Worm (Caenorhabditis elegans): ENCODE data around the gene K08H2.10.

DNA sequence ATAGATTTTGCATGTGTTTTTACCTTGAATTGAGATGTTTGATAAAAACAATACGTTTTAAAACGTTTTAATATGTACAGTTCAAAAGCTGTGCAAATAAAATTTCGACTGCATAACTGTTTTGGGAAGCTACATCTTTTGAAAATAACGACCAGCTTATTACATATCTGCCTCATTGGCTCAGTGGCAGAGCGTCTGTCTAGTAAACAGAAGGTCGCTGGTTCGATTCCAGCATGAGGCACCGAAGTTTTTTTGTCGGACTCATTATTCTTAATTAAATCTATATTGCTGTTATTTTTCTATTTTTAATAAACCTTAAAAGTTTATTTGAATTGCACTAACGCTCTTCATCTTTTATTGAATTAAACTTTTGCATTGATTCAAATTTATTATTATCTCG lies 35.4 kb downstream of the K08H2.10 start:
- TF ChIP-seq lin-39 (tag; optimal IDR thresholded peaks at IDR 0.05) (no peak), nhr-20 (tag; optimal IDR thresholded peaks at IDR 0.05) (no peak), unc-62 (GFP tag; optimal IDR thresholded peaks at IDR 0.05) (no peak), ztf-4 (tag; optimal IDR thresholded peaks at IDR 0.05) (no peak), jun-1 (tag; optimal IDR thresholded peaks at IDR 0.05) (no peak), alr-1 (tag; optimal IDR thresholded peaks at IDR 0.05; ENCODE audit: borderline replicate concordance) (no peak), C16A3.4 (tag; optimal IDR thresholded peaks at IDR 0.05) (no peak), nhr-12 (tag; optimal IDR thresholded peaks at IDR 0.05) (no peak), elt-3 (tag; optimal IDR thresholded peaks at IDR 0.05) (no peak), nhr-84 (tag; optimal IDR thresholded peaks at IDR 0.05) (no peak), tbx-2 (tag; optimal IDR thresholded peaks at IDR 0.05) (no peak), mep-1 (tag; optimal IDR thresholded peaks at IDR 0.05) (no peak), unc-30 (tag; optimal IDR thresholded peaks at IDR 0.05) (no peak), nhr-11 (tag; optimal IDR thresholded peaks at IDR 0.05) (no peak)
